Worm (Caenorhabditis elegans) whole organism, midembryonic: ENCODE measurements around the gene ran-2.

ENCODE experiments used
- T22C8.4 ChIP-seq: fragments of 200-800 bp; sonication (Bioruptor generic); IDR thresholded peaks from 2 replicates; pipeline ENCODE4 v1.3.6; 2022; ENCODE audit warnings: missing genetic modification characterization, missing compliant biosample characterization
- flt-1 ChIP-seq: fragments of 200-800 bp; sonication (Bioruptor generic); IDR thresholded peaks from 2 replicates; pipeline ENCODE4 v1.3.6; 2022; ENCODE audit warnings: missing genetic modification characterization, missing compliant biosample characterization
- klf-2 ChIP-seq: fragments of 200-800 bp; sonication (Bioruptor generic); conservative IDR thresholded peaks from 2 replicates; pipeline ENCODE4 v1.3.6; 2022; ENCODE audit warnings: missing genetic modification reagents, missing genetic modification characterization, missing compliant biosample characterization
- med-1 ChIP-seq: sonication (generic microtip); optimal IDR thresholded peaks from 2 replicates; lab custom pipeline; 2017; ENCODE audit warnings: missing genetic modification characterization, mild to moderate bottlenecking, missing compliant biosample characterization, antibody characterized with exemption, missing genetic modification reagents; ENCODE audit not compliant: insufficient read depth
- ref-1 ChIP-seq: fragments of 200-800 bp; sonication (Bioruptor generic); conservative IDR thresholded peaks from 2 replicates; pipeline ENCODE4 v1.3.6; 2022; ENCODE audit warnings: missing genetic modification reagents, missing genetic modification characterization, missing compliant biosample characterization
- ztf-23 ChIP-seq: fragments of 200-800 bp; sonication (Bioruptor generic); IDR thresholded peaks from 2 replicates; pipeline ENCODE4 v1.3.6; 2022; ENCODE audit warnings: missing genetic modification reagents, missing genetic modification characterization, missing compliant biosample characterization
- ztf-29 ChIP-seq: fragments of 200-800 bp; sonication (Bioruptor generic); IDR thresholded peaks from 2 replicates; pipeline ENCODE4 v1.3.6; 2022; ENCODE audit warnings: missing genetic modification reagents, missing genetic modification characterization, missing compliant biosample characterization

DNA sequence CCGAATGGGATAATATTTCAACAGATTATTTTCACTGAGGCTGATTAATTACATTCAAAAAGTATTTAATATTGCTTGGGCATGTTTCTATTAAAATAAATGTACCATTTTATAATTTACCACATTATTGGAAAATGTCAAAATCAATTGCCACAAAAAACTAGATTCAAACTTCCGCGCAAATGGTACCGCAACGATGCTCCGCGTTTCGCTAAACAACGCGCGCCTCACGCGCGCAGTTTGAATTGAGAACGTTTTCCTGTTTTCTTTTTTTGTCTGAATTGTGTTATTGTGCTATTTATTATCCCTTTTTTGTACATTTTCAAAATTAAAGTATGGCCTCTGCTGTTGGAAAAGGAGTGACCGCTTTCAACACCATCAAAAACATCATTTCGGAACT, 7.5 kb downstream of the ran-2 start, which contains the start of gene C29E4.12:
- TF ChIP-seq flt-1 (GFP tag; lab: Robert Waterston, UW) (no peak), ref-1 (GFP tag; lab: Robert Waterston, UW) (no peak), T22C8.4 (GFP tag; lab: Robert Waterston, UW) (no peak), ztf-29 (GFP tag; lab: Robert Waterston, UW) (no peak), med-1 (GFP tag; lab: Kevin White, UChicago) (no peak), ztf-23 (no peak), klf-2 (GFP tag; lab: Robert Waterston, UW) (no peak)
